Fruit fly (Drosophila melanogaster) whole organism, embryonic: ENCODE data around the gene CIA30.

ENCODE experiments used
- Abd-B ChIP-seq: fragments of 200-800 bp; sonication (Bioruptor generic); optimal IDR thresholded peaks from 2 replicates; lab custom pipeline; 2018; ENCODE audit warnings: missing biosample characterization, mild to moderate bottlenecking, missing genetic modification characterization, moderate library complexity
- Adf1 ChIP-seq: fragments of 200-800 bp; sonication (Bioruptor generic); IDR thresholded peaks from 2 replicates; pipeline ENCODE4 v1.3.6; 2022; ENCODE audit warnings: missing biosample characterization, missing genetic modification characterization
- Bgb ChIP-seq: fragments of 200-800 bp; sonication (Bioruptor generic); IDR thresholded peaks from 2 replicates; pipeline ENCODE4 v1.3.6; 2022; ENCODE audit warnings: missing biosample characterization, missing genetic modification characterization; ENCODE audit not compliant: partially characterized antibody
- CG11456 ChIP-seq: fragments of 200-800 bp; sonication (Bioruptor generic); IDR thresholded peaks from 3 replicates; pipeline ENCODE4 v1.3.6; 2022; ENCODE audit warnings: missing biosample characterization, missing genetic modification characterization
- CG12942 ChIP-seq: fragments of 200-800 bp; sonication (Bioruptor generic); optimal IDR thresholded peaks from 3 replicates; lab custom pipeline; 2016; ENCODE audit warnings: missing biosample characterization, missing genetic modification characterization
- CG13287 ChIP-seq: fragments of 200-800 bp; sonication (Bioruptor generic); IDR thresholded peaks from 2 replicates; pipeline ENCODE4 v1.3.6; 2022; ENCODE audit warnings: missing biosample characterization, missing genetic modification characterization; ENCODE audit not compliant: partially characterized antibody
- CG14965 ChIP-seq: fragments of 200-800 bp; sonication (Bioruptor generic); optimal IDR thresholded peaks from 2 replicates; lab custom pipeline; 2016; ENCODE audit warnings: missing biosample characterization, missing genetic modification characterization, borderline replicate concordance
- CG2199 ChIP-seq: fragments of 200-800 bp; sonication (Bioruptor generic); IDR thresholded peaks from 3 replicates; pipeline ENCODE4 v1.3.6; 2022; ENCODE audit warnings: missing biosample characterization, missing genetic modification characterization
- CG31441 ChIP-seq: fragments of 200-800 bp; sonication (Bioruptor generic); IDR thresholded peaks from 2 replicates; pipeline ENCODE4 v1.3.6; 2022; ENCODE audit warnings: missing biosample characterization, missing genetic modification characterization
- CG32532 ChIP-seq: fragments of 200-800 bp; sonication (Bioruptor generic); IDR thresholded peaks from 2 replicates; pipeline ENCODE4 v1.3.6; 2022; ENCODE audit warnings: missing biosample characterization, missing genetic modification characterization
- CG34224 ChIP-seq: fragments of 200-800 bp; sonication (Bioruptor generic); IDR thresholded peaks from 3 replicates; pipeline ENCODE4 v1.3.6; 2022; ENCODE audit warnings: missing biosample characterization, missing genetic modification characterization; ENCODE audit not compliant: partially characterized antibody
- CG42726 ChIP-seq: fragments of 200-800 bp; sonication (Bioruptor generic); IDR thresholded peaks from 2 replicates; pipeline ENCODE4 v1.3.6; 2022; ENCODE audit warnings: missing biosample characterization, missing genetic modification characterization; ENCODE audit not compliant: partially characterized antibody
- CG4424 ChIP-seq: fragments of 200-800 bp; sonication (Bioruptor generic); optimal IDR thresholded peaks from 3 replicates; lab custom pipeline; 2016; ENCODE audit warnings: missing biosample characterization, missing genetic modification characterization
- CG9932 ChIP-seq: fragments of 200-800 bp; sonication (Bioruptor generic); IDR thresholded peaks from 2 replicates; pipeline ENCODE4 v1.3.6; 2022; ENCODE audit warnings: missing biosample characterization, missing genetic modification characterization
- Chrac-16 ChIP-seq: fragments of 200-800 bp; sonication (Bioruptor generic); optimal IDR thresholded peaks from 3 replicates; lab custom pipeline; 2016; ENCODE audit warnings: missing biosample characterization, missing genetic modification characterization
- D19A ChIP-seq: fragments of 200-800 bp; optimal IDR thresholded peaks from 3 replicates; lab custom pipeline; 2019; ENCODE audit warnings: missing biosample characterization, mild to moderate bottlenecking, missing genetic modification characterization, moderate library complexity
- D19B ChIP-seq: fragments of 200-800 bp; sonication (Bioruptor generic); optimal IDR thresholded peaks from 2 replicates; lab custom pipeline; 2017; ENCODE audit warnings: missing biosample characterization, mild to moderate bottlenecking, missing genetic modification characterization
- Dad ChIP-seq: fragments of 200-800 bp; sonication (Bioruptor generic); optimal IDR thresholded peaks from 3 replicates; lab custom pipeline; 2016; ENCODE audit warnings: missing biosample characterization, missing genetic modification characterization
- Deaf1 ChIP-seq: fragments of 200-800 bp; optimal IDR thresholded peaks from 3 replicates; lab custom pipeline; 2019; ENCODE audit warnings: missing biosample characterization, mild to moderate bottlenecking, missing genetic modification characterization, moderate library complexity
- Ets65A ChIP-seq: fragments of 200-800 bp; sonication (Bioruptor generic); peaks from one replicate; lab custom pipeline; 2016; ENCODE audit warnings: missing biosample characterization, missing genetic modification characterization
- Fer3 ChIP-seq: fragments of 200-800 bp; sonication (Bioruptor generic); optimal IDR thresholded peaks from 2 replicates; lab custom pipeline; 2018; ENCODE audit warnings: missing biosample characterization, mild to moderate bottlenecking, missing genetic modification characterization, moderate library complexity
- HLHmδ ChIP-seq: fragments of 200-800 bp; sonication (Bioruptor generic); optimal IDR thresholded peaks from 2 replicates; lab custom pipeline; 2018; ENCODE audit warnings: missing biosample characterization, mild to moderate bottlenecking, missing genetic modification characterization, moderate library complexity
- Hr3 ChIP-seq: fragments of 200-800 bp; sonication (Bioruptor generic); optimal IDR thresholded peaks from 3 replicates; lab custom pipeline; 2016; ENCODE audit warnings: missing biosample characterization, missing genetic modification characterization
- Hr39 ChIP-seq: fragments of >200 bp; optimal IDR thresholded peaks from 2 replicates; lab custom pipeline; 2017
- Lpt ChIP-seq: fragments of >200 bp; optimal IDR thresholded peaks from 2 replicates; lab custom pipeline; 2018; ENCODE audit warnings: missing biosample characterization, missing genetic modification characterization
- Med ChIP-seq: fragments of 200-800 bp; sonication (Bioruptor generic); peaks from one replicate; lab custom pipeline; 2016; ENCODE audit warnings: missing biosample characterization, missing genetic modification characterization, mild to moderate bottlenecking, inconsistent platforms, moderate library complexity
- Oaz ChIP-seq: fragments of 200-800 bp; sonication (Bioruptor generic); IDR thresholded peaks from 2 replicates; pipeline ENCODE4 v1.3.6; 2022; ENCODE audit warnings: missing biosample characterization, missing genetic modification characterization
- al ChIP-seq: fragments of 200-800 bp; sonication (Bioruptor generic); IDR thresholded peaks from 2 replicates; pipeline ENCODE4 v1.3.6; 2022; ENCODE audit warnings: missing biosample characterization, missing genetic modification characterization
- amos ChIP-seq: fragments of 200-800 bp; sonication (Bioruptor generic); IDR thresholded peaks from 2 replicates; pipeline ENCODE4 v1.3.6; 2022; ENCODE audit warnings: missing biosample characterization, missing genetic modification characterization; ENCODE audit not compliant: partially characterized antibody
- bcd ChIP-seq: fragments of 200-800 bp; sonication (Bioruptor generic); optimal IDR thresholded peaks from 2 replicates; lab custom pipeline; 2017; ENCODE audit warnings: missing biosample characterization, mild to moderate bottlenecking, missing genetic modification characterization
- cg ChIP-seq: fragments of 200-800 bp; sonication (Bioruptor generic); optimal IDR thresholded peaks from 3 replicates; lab custom pipeline; 2019; ENCODE audit warnings: missing biosample characterization, mild to moderate bottlenecking, missing genetic modification characterization, moderate library complexity
- chinmo ChIP-seq: fragments of 200-800 bp; sonication (Bioruptor generic); IDR thresholded peaks from 4 replicates; pipeline ENCODE4 v1.3.6; 2022; ENCODE audit warnings: missing biosample characterization, missing genetic modification characterization; ENCODE audit not compliant: partially characterized antibody
- disco-r ChIP-seq: fragments of 200-800 bp; sonication (Bioruptor generic); optimal IDR thresholded peaks from 2 replicates; lab custom pipeline; 2016; ENCODE audit warnings: missing biosample characterization, missing genetic modification characterization
- dmrt99B ChIP-seq: fragments of 200-800 bp; sonication (Bioruptor generic); optimal IDR thresholded peaks from 2 replicates; lab custom pipeline; 2018; ENCODE audit warnings: missing biosample characterization, mild to moderate bottlenecking, missing genetic modification characterization, moderate library complexity
- eve ChIP-seq, 2 experiments: fragments of >200 bp; optimal IDR thresholded peaks; 2 replicates each; lab custom pipeline; 2017; ENCODE audit warnings: missing biosample characterization in 2 of 2, missing genetic modification characterization in 2 of 2
- grn ChIP-seq: fragments of 200-800 bp; sonication (Bioruptor generic); optimal IDR thresholded peaks from 3 replicates; lab custom pipeline; 2017; ENCODE audit warnings: missing biosample characterization, missing genetic modification characterization
- her ChIP-seq: fragments of 200-800 bp; sonication (Bioruptor generic); optimal IDR thresholded peaks from 2 replicates; lab custom pipeline; 2016; ENCODE audit warnings: missing biosample characterization, missing genetic modification characterization
- hth ChIP-seq: fragments of >200 bp; optimal IDR thresholded peaks from 2 replicates; lab custom pipeline; 2017; ENCODE audit warnings: inconsistent platforms
- kay ChIP-seq: fragments of 200-800 bp; sonication (Bioruptor generic); optimal IDR thresholded peaks from 2 replicates; lab custom pipeline; 2016; ENCODE audit warnings: missing biosample characterization, missing genetic modification characterization
- klu ChIP-seq: fragments of 200-800 bp; sonication (Bioruptor generic); IDR thresholded peaks from 2 replicates; pipeline ENCODE4 v1.3.6; 2022; ENCODE audit warnings: missing biosample characterization, missing genetic modification characterization
- p53 ChIP-seq: fragments of 200-800 bp; sonication (Bioruptor generic); optimal IDR thresholded peaks from 2 replicates; lab custom pipeline; 2016; ENCODE audit warnings: missing biosample characterization, missing genetic modification characterization
- pros ChIP-seq: fragments of 200-800 bp; sonication (Bioruptor generic); optimal IDR thresholded peaks from 3 replicates; lab custom pipeline; 2019; ENCODE audit warnings: missing biosample characterization, mild to moderate bottlenecking, missing genetic modification characterization, moderate library complexity
- pum ChIP-seq: fragments of 200-800 bp; sonication (Bioruptor generic); optimal IDR thresholded peaks from 2 replicates; lab custom pipeline; 2016; ENCODE audit warnings: missing biosample characterization, missing genetic modification characterization
- row ChIP-seq: fragments of 200-800 bp; sonication (Bioruptor generic); IDR thresholded peaks from 3 replicates; pipeline ENCODE4 v1.3.6; 2022; ENCODE audit warnings: missing biosample characterization, missing genetic modification characterization
- sd ChIP-seq: fragments of 200-800 bp; sonication (Bioruptor generic); optimal IDR thresholded peaks from 3 replicates; lab custom pipeline; 2018; ENCODE audit warnings: missing biosample characterization, mild to moderate bottlenecking, missing genetic modification characterization, moderate library complexity
- sens ChIP-seq: fragments of 200-800 bp; sonication (Bioruptor generic); peaks from one replicate; lab custom pipeline; 2016; ENCODE audit warnings: missing biosample characterization, missing genetic modification characterization
- sens-2 ChIP-seq: fragments of 200-800 bp; sonication (Bioruptor generic); IDR thresholded peaks from 2 replicates; pipeline ENCODE4 v1.3.6; 2022; ENCODE audit warnings: missing biosample characterization, missing genetic modification characterization
- slbo ChIP-seq: fragments of 200-800 bp; sonication (Bioruptor generic); IDR thresholded peaks from 2 replicates; pipeline ENCODE4 v1.3.6; 2022; ENCODE audit warnings: missing biosample characterization, missing genetic modification characterization
- sug ChIP-seq: fragments of 200-800 bp; optimal IDR thresholded peaks from 2 replicates; lab custom pipeline; 2019; ENCODE audit warnings: missing biosample characterization, mild to moderate bottlenecking, missing genetic modification characterization, moderate library complexity
- z ChIP-seq: fragments of 200-800 bp; sonication (Bioruptor generic); IDR thresholded peaks from 3 replicates; pipeline ENCODE4 v1.3.6; 2022; ENCODE audit warnings: missing biosample characterization, missing genetic modification characterization

The CIA30 gene

DNA sequence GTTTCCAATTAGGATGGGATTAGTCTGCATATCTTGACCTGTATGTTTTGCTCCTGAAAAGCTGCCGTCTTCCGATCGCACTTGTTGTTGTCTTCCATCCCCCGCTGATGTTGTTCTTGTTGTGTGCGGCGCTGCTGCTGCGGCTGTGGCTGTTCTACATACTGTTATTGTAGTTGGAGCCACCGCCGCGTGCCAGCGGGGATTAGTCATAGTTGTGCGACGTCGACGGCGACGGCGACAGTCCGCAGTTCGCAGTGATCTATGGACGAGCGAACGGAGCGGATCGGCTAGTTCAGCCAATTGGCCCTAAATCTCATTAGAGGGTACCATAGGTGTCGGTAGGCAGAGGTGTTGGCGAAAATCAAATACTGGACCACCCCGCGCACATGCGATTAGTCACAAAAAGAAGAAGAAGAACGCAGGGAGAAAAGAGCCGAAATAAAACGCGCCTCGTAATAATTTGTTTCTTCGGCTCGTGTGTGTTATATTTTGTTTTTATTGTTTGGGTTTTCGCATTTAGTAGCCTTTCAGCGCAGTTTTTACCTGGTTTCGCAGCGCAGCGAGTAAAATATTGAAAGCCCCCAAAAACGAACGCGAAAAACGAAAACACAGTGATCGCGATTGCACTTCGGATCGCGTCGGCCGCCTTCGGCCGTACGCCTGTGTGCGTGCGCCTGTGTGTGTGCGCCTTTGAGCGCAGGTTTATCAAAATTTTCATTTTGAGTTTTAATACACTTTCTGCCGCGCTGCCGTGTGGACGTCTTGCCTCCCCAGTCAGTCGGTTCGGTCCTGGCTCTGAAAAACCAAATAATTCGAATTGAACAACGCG is 28.7 kb downstream of the CIA30 start, which contains the start of gene kay (continued):
- TF ChIP-seq hth (lab: Kevin White, UChicago) (no peak), Deaf1 (tag; lab: Kevin White, UChicago) (peak; percentile 96), sug (tag; lab: Kevin White, UChicago) (no peak), chinmo (GFP tag; lab: Robert Waterston, UW) (0 out of 4 replicates have a peak, but pooled peaks have one; percentile 47), CG42726 (GFP tag; lab: Robert Waterston, UW) (0 out of 2 replicates have a peak, but pooled peaks have one; percentile 19), Bgb (GFP tag; lab: Robert Waterston, UW) (peak; percentile 33; the same call in 1 of the 2 replicates), disco-r (GFP tag; lab: Kevin White, UChicago) (no peak), her (GFP tag; lab: Kevin White, UChicago) (no peak), Dad (no peak), bcd (GFP tag; lab: Kevin White, UChicago) (no peak), row (GFP tag; lab: Robert Waterston, UW) (peak; percentile 26; the same call in 1 of the 3 replicates), pum (GFP tag; lab: Kevin White, UChicago) (no peak), grn (no peak), sd (peak; percentile 72), CG9932 (no peak), Chrac-16 (no peak), cg (GFP tag; lab: Kevin White, UChicago) (peak; percentile 49), sens (GFP tag; lab: Kevin White, UChicago) (peak; percentile 29), Fer3 (no peak), CG32532 (GFP tag; lab: Robert Waterston, UW) (0 out of 2 replicates have a peak, but pooled peaks have one; percentile 18), Hr39 (lab: Kevin White, UChicago) (peak; percentile 97), CG4424 (no peak), D19B (GFP tag; lab: Kevin White, UChicago) (peak; percentile 71), Adf1 (GFP tag; lab: Robert Waterston, UW) (peak; percentile 70), Ets65A (GFP tag; lab: Kevin White, UChicago) (peak; percentile 13), Lpt (no peak), CG13287 (GFP tag; lab: Robert Waterston, UW) (0 out of 2 replicates have a peak, but pooled peaks have one; percentile 7), dmrt99B (no peak), sens-2 (GFP tag; lab: Robert Waterston, UW) (no peak), z (GFP tag; lab: Robert Waterston, UW) (peak; percentile 56; the same call in 1 of the 3 replicates), HLHmδ (GFP tag; lab: Kevin White, UChicago) (no peak), D19A (tag; lab: Kevin White, UChicago) (peak; percentile 29), slbo (GFP tag; lab: Robert Waterston, UW) (peak; percentile 25; the same call in 1 of the 2 replicates), pros (GFP tag; lab: Kevin White, UChicago) (no peak), Med (GFP tag; lab: Kevin White, UChicago) (peak; percentile 38), al (GFP tag; lab: Robert Waterston, UW) (no peak), CG34224 (0 out of 3 replicates have a peak, but pooled peaks have one; percentile 25), CG11456 (no peak), eve (GFP tag; optimal IDR thresholded peaks at IDR 0.05; lab: Kevin White, UChicago) (no peak), amos (0 out of 2 replicates have a peak, but pooled peaks have one; percentile 10), kay (GFP tag; lab: Kevin White, UChicago) (peak; percentile 69), CG2199 (peak; percentile 39; the same call in 1 of the 3 replicates), Hr3 (GFP tag; lab: Kevin White, UChicago) (no peak), CG14965 (GFP tag; lab: Kevin White, UChicago) (no peak), klu (GFP tag; lab: Robert Waterston, UW) (no peak), p53 (GFP tag; lab: Kevin White, UChicago) (no peak), Abd-B (GFP tag; lab: Kevin White, UChicago) (no peak), Oaz (GFP tag; lab: Robert Waterston, UW) (0 out of 2 replicates have a peak, but pooled peaks have one; percentile 24), CG31441 (GFP tag; lab: Robert Waterston, UW) (no peak), CG12942 (GFP tag; lab: Kevin White, UChicago) (no peak)
